Fruit fly (Drosophila melanogaster) whole organism, prepupa: Measurements from ENCODE around the gene CG43312.

Experiments
- CG11902 ChIP-seq: fragments of 200-800 bp; sonication (Bioruptor generic); optimal IDR thresholded peaks from 3 replicates; lab custom pipeline; 2016; ENCODE audit warnings: missing biosample characterization, missing genetic modification characterization
- CG15336 ChIP-seq: fragments of 200-800 bp; sonication (Bioruptor generic); IDR thresholded peaks from 2 replicates; pipeline ENCODE4 v1.3.6; 2022; ENCODE audit warnings: missing biosample characterization, missing genetic modification characterization
- CG31627 ChIP-seq: fragments of 200-800 bp; sonication (Bioruptor generic); optimal IDR thresholded peaks from 3 replicates; lab custom pipeline; 2016; ENCODE audit warnings: missing biosample characterization, missing genetic modification characterization
- CG34406 ChIP-seq: fragments of 200-800 bp; sonication (Bioruptor generic); optimal IDR thresholded peaks from 3 replicates; lab custom pipeline; 2016; ENCODE audit warnings: missing biosample characterization, missing genetic modification characterization
- OdsH ChIP-seq: fragments of 200-800 bp; sonication (Bioruptor generic); optimal IDR thresholded peaks from 3 replicates; lab custom pipeline; 2016; ENCODE audit warnings: missing biosample characterization, missing genetic modification characterization
- esn ChIP-seq: fragments of 200-800 bp; sonication (Bioruptor generic); optimal IDR thresholded peaks from 2 replicates; lab custom pipeline; 2016; ENCODE audit warnings: missing biosample characterization, mild to moderate bottlenecking, missing genetic modification characterization, moderate library complexity
- fd85E ChIP-seq: fragments of 200-800 bp; sonication (Bioruptor generic); optimal IDR thresholded peaks from 3 replicates; lab custom pipeline; 2016; ENCODE audit warnings: missing biosample characterization, missing genetic modification characterization
- topi ChIP-seq: fragments of 200-800 bp; sonication (Bioruptor generic); optimal IDR thresholded peaks from 3 replicates; lab custom pipeline; 2016; ENCODE audit warnings: missing biosample characterization, missing genetic modification characterization

DNA sequence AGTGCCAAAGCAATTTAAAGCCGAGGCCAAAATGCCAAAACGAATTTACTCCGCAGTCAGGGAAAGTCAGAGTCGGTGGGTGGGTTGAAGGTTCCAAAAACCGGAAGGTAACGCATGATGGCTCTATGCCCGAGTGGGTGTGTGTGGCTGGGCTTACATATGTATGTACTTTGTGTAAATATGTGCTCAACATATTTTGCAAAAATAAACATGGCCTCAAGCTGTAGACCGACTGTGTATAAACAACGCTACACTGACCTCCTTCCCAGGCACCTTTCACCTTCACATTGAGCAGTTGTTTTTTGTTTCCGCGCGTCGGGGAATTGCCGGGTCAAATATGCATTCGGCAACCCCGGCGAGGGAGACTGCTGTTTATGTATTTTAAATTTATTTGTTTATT lies 18.6 kb downstream of the CG43312 start:
- no peak for TF ChIP-seq OdsH (GFP tag; lab: Kevin White, UChicago)
- no peak for TF ChIP-seq esn
- no peak for TF ChIP-seq topi (GFP tag; lab: Kevin White, UChicago)
- no peak for TF ChIP-seq CG15336 (GFP tag; lab: Robert Waterston, UW)
- TF ChIP-seq CG31627 (GFP tag; lab: Kevin White, UChicago) = no peak
- TF ChIP-seq CG11902 (GFP tag; lab: Kevin White, UChicago) = no peak
- no peak for TF ChIP-seq CG34406 (GFP tag; lab: Kevin White, UChicago)
- no peak for TF ChIP-seq fd85E (GFP tag; lab: Kevin White, UChicago)
